Worm (Caenorhabditis elegans): Measurements from ENCODE around the gene glb-32.

DNA sequence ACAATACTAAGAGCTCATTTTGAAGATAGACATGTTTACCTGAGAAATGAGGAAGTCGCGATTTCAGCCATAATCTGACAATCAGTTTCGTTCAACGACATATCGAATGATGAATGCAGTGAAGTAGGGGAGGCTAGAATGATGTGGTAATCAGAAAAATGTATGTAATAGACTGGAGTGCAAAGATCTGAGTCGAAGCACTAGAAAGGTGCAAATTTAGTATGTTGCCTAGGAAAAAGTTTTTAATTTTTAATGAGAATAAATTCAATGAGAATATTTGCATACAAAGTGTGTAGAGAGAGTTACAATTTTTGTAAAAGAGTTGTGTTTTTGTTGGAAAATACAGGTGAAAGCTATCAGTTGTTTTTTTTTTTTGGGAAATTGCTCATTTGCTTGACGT is 15.6 kb upstream of the glb-32 start, which contains the start of gene srab-2:
- TF ChIP-seq blmp-1 (tag; optimal IDR thresholded peaks at IDR 0.05; ENCODE audit: insufficient read depth), result no peak
- no peak for TF ChIP-seq ztf-11 (tag; optimal IDR thresholded peaks at IDR 0.05)
- no peak for TF ChIP-seq unc-62 (GFP tag; optimal IDR thresholded peaks at IDR 0.05)
- TF ChIP-seq ama-1 (optimal IDR thresholded peaks at IDR 0.05), result no peak
- TF ChIP-seq unc-39 (tag; optimal IDR thresholded peaks at IDR 0.05), result no peak
- TF ChIP-seq nhr-129 (tag; optimal IDR thresholded peaks at IDR 0.05), result no peak

Measured in whole organism, L2 larva.